Fruit fly (Drosophila melanogaster) whole organism, embryonic: ENCODE measurements around the gene Tsp74F.
A peak's percentile ranks its signal among the peaks of the same experiment; 100 is the strongest.

Experiments used
- Asciz ChIP-seq: fragments of 200-800 bp; sonication (Bioruptor generic); optimal IDR thresholded peaks from 2 replicates; lab custom pipeline; 2017; ENCODE audit warnings: missing biosample characterization, mild to moderate bottlenecking, missing genetic modification characterization, missing genetic modification reagents
- CG10543 ChIP-seq: fragments of 200-800 bp; sonication (Bioruptor generic); optimal IDR thresholded peaks from 3 replicates; lab custom pipeline; 2017; ENCODE audit warnings: missing biosample characterization, mild to moderate bottlenecking, missing genetic modification characterization, moderate library complexity
- CG12391 ChIP-seq: fragments of 200-800 bp; sonication (Bioruptor generic); optimal IDR thresholded peaks from 3 replicates; lab custom pipeline; 2018; ENCODE audit warnings: missing biosample characterization, mild to moderate bottlenecking, missing genetic modification characterization, moderate library complexity
- CG13123 ChIP-seq: fragments of 200-800 bp; sonication (Bioruptor generic); optimal IDR thresholded peaks from 2 replicates; lab custom pipeline; 2016; ENCODE audit warnings: missing biosample characterization, missing genetic modification characterization
- CG13624 ChIP-seq: fragments of 200-800 bp; sonication (Bioruptor generic); optimal IDR thresholded peaks from 2 replicates; lab custom pipeline; 2016; ENCODE audit warnings: missing biosample characterization, missing genetic modification characterization
- CG14860 ChIP-seq: fragments of 200-800 bp; sonication (Bioruptor generic); IDR thresholded peaks from 3 replicates; pipeline ENCODE4 v1.3.6; 2022; ENCODE audit warnings: missing biosample characterization, missing genetic modification characterization; ENCODE audit not compliant: partially characterized antibody
- CG1603 ChIP-seq: fragments of 200-800 bp; sonication (Bioruptor generic); optimal IDR thresholded peaks from 2 replicates; lab custom pipeline; 2019; ENCODE audit warnings: missing biosample characterization, mild to moderate bottlenecking, missing genetic modification characterization, moderate library complexity
- CG17328 ChIP-seq: fragments of 200-800 bp; sonication (Bioruptor generic); IDR thresholded peaks from 2 replicates; pipeline ENCODE4 v1.3.6; 2022; ENCODE audit warnings: missing biosample characterization, missing genetic modification characterization
- CG18599 ChIP-seq: fragments of 200-800 bp; sonication (Bioruptor generic); optimal IDR thresholded peaks from 3 replicates; lab custom pipeline; 2017; ENCODE audit warnings: missing biosample characterization, missing genetic modification characterization, mild to moderate bottlenecking, moderate library complexity, missing genetic modification reagents
- CG3281 ChIP-seq: fragments of 200-800 bp; sonication (Bioruptor generic); optimal IDR thresholded peaks from 3 replicates; lab custom pipeline; 2017; ENCODE audit warnings: missing biosample characterization, mild to moderate bottlenecking, missing genetic modification characterization
- CG34224 ChIP-seq: fragments of 200-800 bp; sonication (Bioruptor generic); IDR thresholded peaks from 3 replicates; pipeline ENCODE4 v1.3.6; 2022; ENCODE audit warnings: missing biosample characterization, missing genetic modification characterization; ENCODE audit not compliant: partially characterized antibody
- CG34376 ChIP-seq: fragments of 200-800 bp; sonication (Bioruptor generic); optimal IDR thresholded peaks from 2 replicates; lab custom pipeline; 2018; ENCODE audit warnings: missing biosample characterization, mild to moderate bottlenecking, missing genetic modification characterization
- CG4730 ChIP-seq: fragments of 200-800 bp; sonication (Bioruptor generic); IDR thresholded peaks from 2 replicates; pipeline ENCODE4 v1.3.6; 2022; ENCODE audit warnings: missing biosample characterization, missing genetic modification characterization
- CG8290 ChIP-seq, 3 experiments: fragments of 200-800 bp; sonication (Bioruptor generic); optimal IDR thresholded peaks; 2 replicates each; lab custom pipeline; 2016 to 2019; ENCODE audit warnings: missing biosample characterization in 3 of 3, missing genetic modification characterization in 3 of 3, mild to moderate bottlenecking in 2 of 3, moderate library complexity in 1 of 3
- CG8388 ChIP-seq: fragments of 200-800 bp; sonication (Bioruptor generic); optimal IDR thresholded peaks from 2 replicates; lab custom pipeline; 2019; ENCODE audit warnings: missing biosample characterization, mild to moderate bottlenecking, missing genetic modification characterization, moderate library complexity
- CG8478 ChIP-seq: fragments of >200 bp; optimal IDR thresholded peaks from 2 replicates; lab custom pipeline; 2018
- CG8765 ChIP-seq: fragments of 200-800 bp; sonication (Bioruptor generic); IDR thresholded peaks from 2 replicates; pipeline ENCODE4 v1.3.6; 2022; ENCODE audit warnings: missing biosample characterization, missing genetic modification characterization
- CG9437 ChIP-seq: fragments of 200-800 bp; sonication (Bioruptor generic); optimal IDR thresholded peaks from 2 replicates; lab custom pipeline; 2018; ENCODE audit warnings: missing biosample characterization, mild to moderate bottlenecking, missing genetic modification characterization
- CG9609 ChIP-seq: fragments of 200-800 bp; sonication (Bioruptor generic); optimal IDR thresholded peaks from 3 replicates; lab custom pipeline; 2016; ENCODE audit warnings: missing biosample characterization, missing genetic modification characterization
- Camta ChIP-seq: fragments of 200-800 bp; sonication (Bioruptor generic); optimal IDR thresholded peaks from 2 replicates; lab custom pipeline; 2016; ENCODE audit warnings: missing biosample characterization, missing genetic modification characterization
- Chrac-16 ChIP-seq: fragments of 200-800 bp; sonication (Bioruptor generic); optimal IDR thresholded peaks from 3 replicates; lab custom pipeline; 2016; ENCODE audit warnings: missing biosample characterization, missing genetic modification characterization
- Hmr ChIP-seq: fragments of 200-800 bp; sonication (Bioruptor generic); optimal IDR thresholded peaks from 3 replicates; lab custom pipeline; 2017; ENCODE audit warnings: mild to moderate bottlenecking, missing biosample characterization, missing genetic modification reagents, missing genetic modification characterization
- Hr39 ChIP-seq: fragments of >200 bp; optimal IDR thresholded peaks from 2 replicates; lab custom pipeline; 2017
- Hsf ChIP-seq: fragments of 200-800 bp; sonication (Bioruptor generic); optimal IDR thresholded peaks from 3 replicates; lab custom pipeline; 2016; ENCODE audit warnings: missing biosample characterization, missing genetic modification characterization
- Myb ChIP-seq: fragments of 200-800 bp; sonication (Bioruptor generic); optimal IDR thresholded peaks from 2 replicates; lab custom pipeline; 2016; ENCODE audit warnings: missing biosample characterization, missing genetic modification characterization
- Ptx1 ChIP-seq: fragments of 200-800 bp; sonication (Bioruptor generic); IDR thresholded peaks from 2 replicates; pipeline ENCODE4 v1.3.6; 2022; ENCODE audit warnings: missing biosample characterization, missing genetic modification characterization
- Sry-β ChIP-seq: fragments of 200-800 bp; sonication (Bioruptor generic); optimal IDR thresholded peaks from 2 replicates; lab custom pipeline; 2018; ENCODE audit warnings: missing biosample characterization, mild to moderate bottlenecking, missing genetic modification characterization, moderate library complexity
- ac ChIP-seq: fragments of 200-800 bp; sonication (Bioruptor generic); optimal IDR thresholded peaks from 3 replicates; lab custom pipeline; 2017; ENCODE audit warnings: missing biosample characterization, mild to moderate bottlenecking, missing genetic modification characterization
- az2 ChIP-seq: fragments of 200-800 bp; sonication (Bioruptor generic); optimal IDR thresholded peaks from 3 replicates; lab custom pipeline; 2016; ENCODE audit warnings: missing biosample characterization, missing genetic modification characterization
- cad ChIP-seq: fragments of >200 bp; optimal IDR thresholded peaks from 2 replicates; lab custom pipeline; 2017; ENCODE audit warnings: missing biosample characterization, missing genetic modification characterization
- chm ChIP-seq: fragments of 200-800 bp; sonication (Bioruptor generic); IDR thresholded peaks from 2 replicates; pipeline ENCODE4 v1.3.6; 2022; ENCODE audit warnings: missing biosample characterization, missing genetic modification characterization
- crol ChIP-seq: fragments of 200-800 bp; sonication (Bioruptor generic); IDR thresholded peaks from 2 replicates; pipeline ENCODE4 v1.3.6; 2022; ENCODE audit warnings: missing biosample characterization, missing genetic modification characterization
- cwo ChIP-seq: fragments of 200-800 bp; sonication (Bioruptor generic); optimal IDR thresholded peaks from 3 replicates; lab custom pipeline; 2017; ENCODE audit warnings: missing biosample characterization, missing genetic modification characterization, mild to moderate bottlenecking, moderate library complexity, missing genetic modification reagents
- dan ChIP-seq: fragments of 200-800 bp; sonication (Bioruptor generic); IDR thresholded peaks from 2 replicates; pipeline ENCODE4 v1.3.6; 2022; ENCODE audit warnings: missing biosample characterization, missing genetic modification characterization
- dati ChIP-seq: fragments of 200-800 bp; sonication (Bioruptor generic); IDR thresholded peaks from 2 replicates; pipeline ENCODE4 v1.3.6; 2022; ENCODE audit warnings: missing biosample characterization, missing genetic modification characterization
- gro ChIP-seq: fragments of 200-800 bp; sonication (Bioruptor generic); optimal IDR thresholded peaks from 2 replicates; lab custom pipeline; 2016; ENCODE audit warnings: missing biosample characterization, missing genetic modification characterization
- ham ChIP-seq: fragments of 200-800 bp; sonication (Bioruptor generic); IDR thresholded peaks from 2 replicates; pipeline ENCODE4 v1.3.6; 2022; ENCODE audit warnings: missing biosample characterization, missing genetic modification characterization
- knrl ChIP-seq: fragments of 200-800 bp; sonication (Bioruptor generic); IDR thresholded peaks from 3 replicates; pipeline ENCODE4 v1.3.6; 2022; ENCODE audit warnings: missing biosample characterization, missing genetic modification characterization; ENCODE audit not compliant: partially characterized antibody
- nerfin-2 ChIP-seq: fragments of 200-800 bp; sonication (Bioruptor generic); IDR thresholded peaks from 2 replicates; pipeline ENCODE4 v1.3.6; 2022; ENCODE audit warnings: missing biosample characterization, missing genetic modification characterization; ENCODE audit not compliant: partially characterized antibody
- pfk ChIP-seq: fragments of 200-800 bp; sonication (Bioruptor generic); optimal IDR thresholded peaks from 2 replicates; lab custom pipeline; 2018; ENCODE audit warnings: missing biosample characterization, mild to moderate bottlenecking, missing genetic modification characterization, moderate library complexity
- pho ChIP-seq: fragments of 200-800 bp; sonication (Bioruptor generic); optimal IDR thresholded peaks from 2 replicates; lab custom pipeline; 2016; ENCODE audit warnings: missing biosample characterization, missing genetic modification characterization
- repo ChIP-seq: fragments of 200-800 bp; sonication (Bioruptor generic); optimal IDR thresholded peaks from 2 replicates; lab custom pipeline; 2016; ENCODE audit warnings: missing biosample characterization, missing genetic modification characterization
- rib ChIP-seq: fragments of 200-800 bp; sonication (Bioruptor generic); IDR thresholded peaks from 2 replicates; pipeline ENCODE4 v1.3.6; 2022; ENCODE audit warnings: missing biosample characterization, missing genetic modification characterization
- salm ChIP-seq: fragments of 200-800 bp; sonication (Bioruptor generic); optimal IDR thresholded peaks from 2 replicates; lab custom pipeline; 2018; ENCODE audit warnings: missing biosample characterization, mild to moderate bottlenecking, missing genetic modification characterization
- sd ChIP-seq: fragments of 200-800 bp; sonication (Bioruptor generic); optimal IDR thresholded peaks from 3 replicates; lab custom pipeline; 2018; ENCODE audit warnings: missing biosample characterization, mild to moderate bottlenecking, missing genetic modification characterization, moderate library complexity
- sens ChIP-seq: fragments of 200-800 bp; sonication (Bioruptor generic); peaks from one replicate; lab custom pipeline; 2016; ENCODE audit warnings: missing biosample characterization, missing genetic modification characterization
- trem ChIP-seq: fragments of 200-800 bp; optimal IDR thresholded peaks from 3 replicates; lab custom pipeline; 2019; ENCODE audit warnings: missing biosample characterization, mild to moderate bottlenecking, missing genetic modification characterization, moderate library complexity
- vfl ChIP-seq: fragments of 200-800 bp; sonication (Bioruptor generic); optimal IDR thresholded peaks from 2 replicates; lab custom pipeline; 2016; ENCODE audit warnings: missing biosample characterization, missing genetic modification characterization
- wek ChIP-seq: fragments of 200-800 bp; sonication (Bioruptor generic); optimal IDR thresholded peaks from 3 replicates; lab custom pipeline; 2018; ENCODE audit warnings: missing biosample characterization, mild to moderate bottlenecking, missing genetic modification characterization, moderate library complexity

Gene Tsp74F

DNA sequence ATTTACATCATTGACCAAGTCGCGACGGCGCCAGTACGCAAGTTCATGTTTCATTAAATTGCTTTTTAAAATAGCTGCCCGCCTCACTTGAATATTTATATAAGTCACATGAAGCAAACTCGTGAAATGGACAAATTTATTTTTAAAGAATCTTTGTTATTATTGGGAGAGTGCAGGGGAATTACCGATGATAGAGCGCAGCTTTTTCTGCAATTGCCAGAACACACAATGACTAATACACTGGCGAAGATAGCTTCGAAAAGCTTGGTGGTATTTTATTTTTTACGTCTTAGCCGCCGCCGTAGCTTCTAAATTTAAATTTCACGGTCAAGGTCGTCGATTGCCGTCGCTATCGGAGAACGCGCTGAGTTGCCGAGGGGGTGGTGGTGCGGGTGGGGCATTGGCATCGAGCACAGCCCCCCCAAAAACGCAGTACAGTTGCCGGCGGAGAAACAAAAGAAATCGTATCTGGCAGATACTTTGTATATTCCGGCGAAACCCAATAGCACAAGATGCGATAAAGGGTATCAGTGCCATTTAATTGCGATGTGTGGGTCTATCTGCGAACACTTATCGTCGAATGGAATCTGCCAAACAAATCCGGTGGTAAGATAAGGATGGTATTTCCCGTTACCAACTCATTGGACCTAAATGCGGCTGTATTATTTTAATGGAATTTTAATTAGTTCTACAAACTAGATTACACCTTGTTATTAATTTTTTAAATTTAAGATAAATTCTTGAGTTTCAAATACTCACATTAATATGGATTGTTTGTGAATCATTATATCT lies 17.5 kb upstream of the Tsp74F start (continued):
- TF ChIP-seq CG18599 (GFP tag; lab: Kevin White, UChicago) (no peak), Asciz (GFP tag; lab: Kevin White, UChicago) (no peak), cwo (GFP tag; lab: Kevin White, UChicago) (peak; percentile 38), CG12391 (tag; lab: Kevin White, UChicago) (no peak), Ptx1 (GFP tag; lab: Robert Waterston, UW) (0 out of 2 replicates have a peak, but pooled peaks have one; percentile 8), gro (GFP tag; lab: Kevin White, UChicago) (peak; percentile 41), repo (GFP tag; lab: Kevin White, UChicago) (no peak), nerfin-2 (GFP tag; lab: Robert Waterston, UW) (no peak), Camta (GFP tag; lab: Kevin White, UChicago) (no peak), CG34376 (peak; percentile 82), salm (no peak), dan (GFP tag; lab: Robert Waterston, UW) (no peak), CG17328 (no peak), Hr39 (lab: Kevin White, UChicago) (no peak), CG3281 (GFP tag; lab: Kevin White, UChicago) (peak; percentile 14), CG8290 (GFP tag; optimal IDR thresholded peaks at IDR 0.05; lab: Kevin White, UChicago) (no peak), CG8290 (tag; optimal IDR thresholded peaks at IDR 0.05; lab: Kevin White, UChicago) (peak in 1 of 2 experiments; percentile 44), CG4730 (GFP tag; lab: Robert Waterston, UW) (no peak), knrl (GFP tag; lab: Robert Waterston, UW) (no peak), CG13624 (no peak), Chrac-16 (GFP tag; lab: Kevin White, UChicago) (no peak), Myb (GFP tag; lab: Kevin White, UChicago) (no peak), CG8765 (GFP tag; lab: Robert Waterston, UW) (no peak), Hmr (GFP tag; lab: Kevin White, UChicago) (no peak), Sry-β (GFP tag; lab: Kevin White, UChicago) (no peak), ham (GFP tag; lab: Robert Waterston, UW) (no peak), trem (tag; lab: Kevin White, UChicago) (no peak), CG8388 (no peak), CG10543 (GFP tag; lab: Kevin White, UChicago) (peak; percentile 55), wek (GFP tag; lab: Kevin White, UChicago) (no peak), sd (tag; lab: Kevin White, UChicago) (peak; percentile 75), crol (GFP tag; lab: Robert Waterston, UW) (peak; percentile 83), Hsf (GFP tag; lab: Kevin White, UChicago) (no peak), rib (GFP tag; lab: Robert Waterston, UW) (peak; percentile 40; the same call in 1 of the 2 replicates)

DNA sequence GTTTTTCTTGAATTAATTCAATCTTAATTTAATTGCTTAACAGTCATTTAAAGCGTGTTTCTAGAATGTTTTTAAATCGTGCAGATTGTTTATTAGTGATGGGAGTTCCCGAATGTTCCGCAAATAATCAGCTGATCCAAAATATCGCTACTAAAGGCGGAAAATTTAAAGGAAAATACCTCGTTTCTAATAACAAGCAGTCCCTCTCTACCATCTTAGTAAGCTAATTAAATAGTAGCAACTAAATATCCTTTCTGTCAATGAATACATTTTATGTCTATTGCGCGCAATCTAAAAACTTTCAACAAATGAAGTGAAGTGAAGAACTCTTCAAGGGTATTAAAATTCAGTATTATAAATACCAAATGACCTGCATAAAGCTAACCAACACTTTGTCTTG lies 16.8 kb upstream of the Tsp74F start, which contains the start of gene CG5290:
TSS of gene CG5290 (minus strand) at position 118 of the 400 bp plus-strand sequence.
- TF ChIP-seq knrl (GFP tag; lab: Robert Waterston, UW): peak; percentile 58; the same call in 2 of the 3 replicates
- peak; percentile 18; the same call in 1 of the 3 replicates for TF ChIP-seq CG14860 (GFP tag; lab: Robert Waterston, UW)
- no peak for TF ChIP-seq salm
- peak; percentile 68 for TF ChIP-seq pho (GFP tag; lab: Kevin White, UChicago)
- peak; percentile 91 for TF ChIP-seq sens (GFP tag; lab: Kevin White, UChicago)
- peak; percentile 1 for TF ChIP-seq CG9609 (GFP tag; lab: Kevin White, UChicago)
- no peak for TF ChIP-seq dati (GFP tag; lab: Robert Waterston, UW)
- peak; percentile 29 for TF ChIP-seq CG1603
- TF ChIP-seq pfk (GFP tag; lab: Kevin White, UChicago): no peak
- TF ChIP-seq cad: no peak
- peak; percentile 19 for TF ChIP-seq CG9437 (GFP tag; lab: Kevin White, UChicago)
- no peak for TF ChIP-seq chm (GFP tag; lab: Robert Waterston, UW)
- TF ChIP-seq CG34224 (GFP tag; lab: Robert Waterston, UW): 0 out of 3 replicates have a peak, but pooled peaks have one; percentile 41
- peak; percentile 28 for TF ChIP-seq az2 (GFP tag; lab: Kevin White, UChicago)
- no peak for TF ChIP-seq CG13123
- no peak for TF ChIP-seq CG8478 (lab: Kevin White, UChicago)
- peak; percentile 3 for TF ChIP-seq vfl
- TF ChIP-seq ac (GFP tag; lab: Kevin White, UChicago): no peak
